Fruit fly (Drosophila melanogaster): ENCODE data around the gene Coq7.

Gene Coq7

dm6 chrX:6776274-6776673 lies 5.2 kb downstream of the Coq7 start:
- no peak for TF ChIP-seq sage (GFP tag; optimal IDR thresholded peaks at IDR 0.05)
- no peak for TF ChIP-seq woc (GFP tag; optimal IDR thresholded peaks at IDR 0.05)
- no peak for TF ChIP-seq sv (GFP tag; optimal IDR thresholded peaks at IDR 0.05)
- no peak for TF ChIP-seq CG32264 (GFP tag; optimal IDR thresholded peaks at IDR 0.05)
- TF ChIP-seq fru (GFP tag; optimal IDR thresholded peaks at IDR 0.05), result no peak
- TF ChIP-seq CrebA (GFP tag; optimal IDR thresholded peaks at IDR 0.05; ENCODE audit: borderline replicate concordance), result no peak
- no peak for TF ChIP-seq dl (GFP tag; optimal IDR thresholded peaks at IDR 0.05; ENCODE audit: insufficient read depth in 1 of 2, partially characterized antibody in 2 of 2)
- TF ChIP-seq Dif (GFP tag; optimal IDR thresholded peaks at IDR 0.05; ENCODE audit: partially characterized antibody), result no peak
- TF ChIP-seq jim (GFP tag; optimal IDR thresholded peaks at IDR 0.05), result no peak
- TF ChIP-seq ey (GFP tag; optimal IDR thresholded peaks at IDR 0.05), result no peak
- TF ChIP-seq foxo (GFP tag; optimal IDR thresholded peaks at IDR 0.05), result no peak
- TF ChIP-seq Jra (GFP tag; optimal IDR thresholded peaks at IDR 0.05), result no peak
- no peak for TF ChIP-seq N (GFP tag; optimal IDR thresholded peaks at IDR 0.05)
- TF ChIP-seq h (GFP tag; optimal IDR thresholded peaks at IDR 0.05), result no peak
- TF ChIP-seq CG9705 (GFP tag; optimal IDR thresholded peaks at IDR 0.05), result no peak
- no peak for TF ChIP-seq pan (optimal IDR thresholded peaks at IDR 0.05)
- TF ChIP-seq OdsH (GFP tag; optimal IDR thresholded peaks at IDR 0.05), result no peak

dm6 chrX:6776934-6777333 lies 5.9 kb downstream of the Coq7 start:
- no peak for TF ChIP-seq OdsH (GFP tag; optimal IDR thresholded peaks at IDR 0.05)
- TF ChIP-seq sage (GFP tag; optimal IDR thresholded peaks at IDR 0.05), result no peak
- TF ChIP-seq dmrt93B (GFP tag; optimal IDR thresholded peaks at IDR 0.05), result no peak
- no peak for TF ChIP-seq Dfd (GFP tag; optimal IDR thresholded peaks at IDR 0.05)
- TF ChIP-seq h (GFP tag; optimal IDR thresholded peaks at IDR 0.05), result no peak
- no peak for TF ChIP-seq woc (GFP tag; optimal IDR thresholded peaks at IDR 0.05)
- TF ChIP-seq GATAd (GFP tag; optimal IDR thresholded peaks at IDR 0.05), result no peak
- no peak for TF ChIP-seq CG32264 (GFP tag; optimal IDR thresholded peaks at IDR 0.05)
- TF ChIP-seq pan (optimal IDR thresholded peaks at IDR 0.05), result no peak
- TF ChIP-seq dl (GFP tag; optimal IDR thresholded peaks at IDR 0.05; ENCODE audit: insufficient read depth in 1 of 2, partially characterized antibody in 2 of 2), result no peak

dm6 chrX:6777394-6777793 lies 6.4 kb downstream of the Coq7 start:
- TF ChIP-seq psq (GFP tag; optimal IDR thresholded peaks at IDR 0.05), result peak; percentile 70
- no peak for TF ChIP-seq Dfd (GFP tag; optimal IDR thresholded peaks at IDR 0.05)
- TF ChIP-seq Rel (GFP tag; optimal IDR thresholded peaks at IDR 0.05), result no peak
- TF ChIP-seq Rel (tag; optimal IDR thresholded peaks at IDR 0.05), result peak; percentile 28
- peak; percentile 70 for TF ChIP-seq CG9705 (GFP tag; optimal IDR thresholded peaks at IDR 0.05)
- no peak for TF ChIP-seq Myc (optimal IDR thresholded peaks at IDR 0.05)
- TF ChIP-seq br (GFP tag; optimal IDR thresholded peaks at IDR 0.05), result peak; percentile 87
- no peak for TF ChIP-seq lola (GFP tag; optimal IDR thresholded peaks at IDR 0.05)
- TF ChIP-seq fru (GFP tag; optimal IDR thresholded peaks at IDR 0.05), result peak; percentile 90
- TF ChIP-seq brk (GFP tag; optimal IDR thresholded peaks at IDR 0.05), result peak; percentile 66
- peak; percentile 3 for TF ChIP-seq Jra (GFP tag; optimal IDR thresholded peaks at IDR 0.05)
- peak in 1 of 2 experiments; percentile 87 for TF ChIP-seq foxo (GFP tag; optimal IDR thresholded peaks at IDR 0.05)
- TF ChIP-seq dmrt93B (GFP tag; optimal IDR thresholded peaks at IDR 0.05), result peak; percentile 73
- TF ChIP-seq usp (GFP tag; optimal IDR thresholded peaks at IDR 0.05), result no peak
- TF ChIP-seq rgr (GFP tag; optimal IDR thresholded peaks at IDR 0.05), result peak; percentile 82
- peak; percentile 62 for TF ChIP-seq CG32264 (GFP tag; optimal IDR thresholded peaks at IDR 0.05)
- peak; percentile 83 for TF ChIP-seq OdsH (GFP tag; optimal IDR thresholded peaks at IDR 0.05)
- peak; percentile 88 for TF ChIP-seq h (GFP tag; optimal IDR thresholded peaks at IDR 0.05)
- TF ChIP-seq woc (GFP tag; optimal IDR thresholded peaks at IDR 0.05), result peak; percentile 78
- peak; percentile 1 for TF ChIP-seq Dif (GFP tag; optimal IDR thresholded peaks at IDR 0.05; ENCODE audit: partially characterized antibody)
- TF ChIP-seq HLH106 (tag; optimal IDR thresholded peaks at IDR 0.05), result peak; percentile 87
- TF ChIP-seq Hnf4 (GFP tag; optimal IDR thresholded peaks at IDR 0.05), result peak; percentile 60
- no peak for TF ChIP-seq pan (optimal IDR thresholded peaks at IDR 0.05)
- TF ChIP-seq Abd-B (GFP tag; optimal IDR thresholded peaks at IDR 0.05), result no peak
- TF ChIP-seq ey (GFP tag; optimal IDR thresholded peaks at IDR 0.05), result peak; percentile 88
- peak; percentile 69 for TF ChIP-seq sage (GFP tag; optimal IDR thresholded peaks at IDR 0.05)
- peak; percentile 87 for TF ChIP-seq Sp1 (GFP tag; optimal IDR thresholded peaks at IDR 0.05)

dm6 chrX:6778068-6778467 lies 7.0 kb downstream of the Coq7 start:
- TF ChIP-seq woc (GFP tag; optimal IDR thresholded peaks at IDR 0.05) (peak; percentile 25), h (GFP tag; optimal IDR thresholded peaks at IDR 0.05) (peak; percentile 9), foxo (GFP tag; optimal IDR thresholded peaks at IDR 0.05) (no peak)
